Worm (Caenorhabditis elegans) whole organism, mixed stage, embryonic: ENCODE results near the gene sre-21.

Source experiments
- bed-3 ChIP-seq: fragments of 200-800 bp; sonication (Bioruptor generic); optimal IDR thresholded peaks from 3 replicates; lab custom pipeline; 2018; ENCODE audit warnings: mild to moderate bottlenecking, missing genetic modification characterization, moderate library complexity, missing compliant biosample characterization
- blmp-1 ChIP-seq: fragments of 150-350 bp; optimal IDR thresholded peaks from 2 replicates; lab custom pipeline; 2014; ENCODE audit warnings: missing biosample characterization, missing genetic modification characterization
- ceh-39 ChIP-seq: fragments of 150-350 bp; optimal IDR thresholded peaks from 2 replicates; lab custom pipeline; 2014; ENCODE audit warnings: missing biosample characterization, missing genetic modification characterization
- ceh-43 ChIP-seq: fragments of 200-800 bp; sonication (Bioruptor generic); optimal IDR thresholded peaks from 2 replicates; lab custom pipeline; 2018; ENCODE audit warnings: mild to moderate bottlenecking, missing genetic modification characterization, moderate library complexity, missing compliant biosample characterization
- cnd-1 ChIP-seq: fragments of 200-800 bp; sonication (Bioruptor generic); optimal IDR thresholded peaks from 2 replicates; lab custom pipeline; 2018; ENCODE audit warnings: mild to moderate bottlenecking, missing genetic modification characterization, missing compliant biosample characterization
- drap-1 ChIP-seq: fragments of 200-800 bp; sonication (Bioruptor generic); optimal IDR thresholded peaks from 3 replicates; lab custom pipeline; 2018; ENCODE audit warnings: mild to moderate bottlenecking, missing genetic modification characterization, missing compliant biosample characterization
- elt-3 ChIP-seq: fragments of 150-350 bp; optimal IDR thresholded peaks from 2 replicates; lab custom pipeline; 2014; ENCODE audit warnings: missing biosample characterization, missing genetic modification characterization
- flh-1 ChIP-seq: fragments of 200-800 bp; sonication (Bioruptor generic); optimal IDR thresholded peaks from 2 replicates; lab custom pipeline; 2018; ENCODE audit warnings: mild to moderate bottlenecking, missing genetic modification characterization, moderate library complexity, missing compliant biosample characterization
- ham-2 ChIP-seq: fragments of 200-800 bp; sonication (Bioruptor generic); optimal IDR thresholded peaks from 2 replicates; lab custom pipeline; 2018; ENCODE audit warnings: mild to moderate bottlenecking, missing genetic modification characterization, missing compliant biosample characterization
- hlh-1 ChIP-seq: fragments of 150-350 bp; optimal IDR thresholded peaks from 2 replicates; lab custom pipeline; 2014; ENCODE audit warnings: missing biosample characterization, missing genetic modification reagents, missing genetic modification characterization
- lin-13 ChIP-seq: fragments of 150-350 bp; optimal IDR thresholded peaks from 2 replicates; lab custom pipeline; 2014; ENCODE audit warnings: missing biosample characterization, missing genetic modification characterization
- lin-32 ChIP-seq: fragments of 200-800 bp; sonication (Bioruptor generic); optimal IDR thresholded peaks from 2 replicates; lab custom pipeline; 2018; ENCODE audit warnings: mild to moderate bottlenecking, missing genetic modification characterization, missing compliant biosample characterization
- lsy-2 ChIP-seq: fragments of 150-350 bp; optimal IDR thresholded peaks from 2 replicates; lab custom pipeline; 2014; ENCODE audit warnings: missing biosample characterization, missing genetic modification characterization
- mab-5 ChIP-seq: fragments of 150-350 bp; optimal IDR thresholded peaks from 2 replicates; lab custom pipeline; 2014; ENCODE audit warnings: missing biosample characterization, missing genetic modification characterization
- mep-1 ChIP-seq: fragments of 150-350 bp; optimal IDR thresholded peaks from 2 replicates; lab custom pipeline; 2017; ENCODE audit warnings: missing biosample characterization, missing genetic modification reagents, missing genetic modification characterization, inconsistent platforms
- mls-2 ChIP-seq: sonication (generic microtip); optimal IDR thresholded peaks from 2 replicates; lab custom pipeline; 2016; ENCODE audit warnings: mild to moderate bottlenecking, missing genetic modification characterization, moderate library complexity, missing compliant biosample characterization
- nhr-12 ChIP-seq: fragments of 150-350 bp; optimal IDR thresholded peaks from 2 replicates; lab custom pipeline; 2014; ENCODE audit warnings: missing biosample characterization, missing genetic modification characterization
- nhr-2 ChIP-seq: fragments of 150-350 bp; optimal IDR thresholded peaks from 2 replicates; lab custom pipeline; 2014; ENCODE audit warnings: missing biosample characterization, missing genetic modification characterization
- nhr-237 ChIP-seq: fragments of 150-350 bp; optimal IDR thresholded peaks from 2 replicates; lab custom pipeline; 2014; ENCODE audit warnings: missing biosample characterization, missing genetic modification characterization
- nhr-28 ChIP-seq: fragments of 150-350 bp; optimal IDR thresholded peaks from 2 replicates; lab custom pipeline; 2014; ENCODE audit warnings: missing biosample characterization, missing genetic modification characterization
- sem-2 ChIP-seq: fragments of 200-800 bp; sonication (Bioruptor generic); optimal IDR thresholded peaks from 2 replicates; lab custom pipeline; 2018; ENCODE audit warnings: mild to moderate bottlenecking, missing genetic modification characterization, missing compliant biosample characterization
- snpc-4 ChIP-seq: fragments of 150-350 bp; optimal IDR thresholded peaks from 2 replicates; lab custom pipeline; 2014; ENCODE audit warnings: missing biosample characterization, missing genetic modification characterization
- sptf-1 ChIP-seq: sonication (generic microtip); optimal IDR thresholded peaks from 2 replicates; lab custom pipeline; 2017; ENCODE audit warnings: mild to moderate bottlenecking, missing genetic modification characterization, moderate library complexity, missing compliant biosample characterization
- tbx-8 ChIP-seq: fragments of 200-800 bp; sonication (Bioruptor generic); optimal IDR thresholded peaks from 2 replicates; lab custom pipeline; 2018; ENCODE audit warnings: mild to moderate bottlenecking, missing genetic modification characterization, moderate library complexity, missing compliant biosample characterization
- unc-120 ChIP-seq: sonication (generic microtip); optimal IDR thresholded peaks from 2 replicates; lab custom pipeline; 2017; ENCODE audit warnings: missing genetic modification characterization, missing compliant biosample characterization; ENCODE audit not compliant: poor library complexity, severe bottlenecking
- unc-39 ChIP-seq: fragments of 150-350 bp; optimal IDR thresholded peaks from 2 replicates; lab custom pipeline; 2014; ENCODE audit warnings: missing biosample characterization, missing genetic modification characterization
- unc-62 ChIP-seq: fragments of 150-350 bp; optimal IDR thresholded peaks from 2 replicates; lab custom pipeline; 2014; ENCODE audit warnings: missing biosample characterization, missing genetic modification reagents, missing genetic modification characterization
- zip-8 ChIP-seq: fragments of 150-350 bp; optimal IDR thresholded peaks from 2 replicates; lab custom pipeline; 2014; ENCODE audit warnings: missing biosample characterization, missing genetic modification characterization
- ztf-11 ChIP-seq: fragments of 150-350 bp; optimal IDR thresholded peaks from 2 replicates; lab custom pipeline; 2014; ENCODE audit warnings: missing biosample characterization, missing genetic modification characterization

sre-21 gene

ce11 chrV:17773108-17773507 is at the start of gene sre-21:
Gene sre-21 (minus strand): TSS chrV:17773208.
- TF ChIP-seq drap-1 (GFP tag; lab: Kevin White, UChicago) (no peak), sem-2 (GFP tag; lab: Kevin White, UChicago) (no peak)

ce11 chrV:17821805-17822204 is 48.8 kb upstream of the sre-21 start, which contains the start of gene srh-300:
Gene srh-300 (plus strand): TSS chrV:17822105.
- TF ChIP-seq sem-2 (GFP tag; lab: Kevin White, UChicago) (no peak), lsy-2 (tag; lab: Kevin White, UChicago) (no peak), blmp-1 (tag; lab: Kevin White, UChicago) (no peak), elt-3 (tag; lab: Kevin White, UChicago) (no peak), mls-2 (tag; lab: Kevin White, UChicago) (no peak), lin-32 (GFP tag; lab: Kevin White, UChicago) (no peak), mab-5 (tag; lab: Kevin White, UChicago) (no peak), hlh-1 (tag; lab: Kevin White, UChicago) (no peak), nhr-237 (tag; lab: Kevin White, UChicago) (no peak), ceh-39 (tag; lab: Kevin White, UChicago) (no peak), ztf-11 (no peak), nhr-28 (tag; lab: Kevin White, UChicago) (no peak), lin-13 (tag; lab: Kevin White, UChicago) (no peak), zip-8 (tag; lab: Kevin White, UChicago) (no peak), unc-62 (GFP tag; lab: Kevin White, UChicago) (no peak)

ce11 chrV:17819704-17820103 is 46.7 kb upstream of the sre-21 start:
- TF ChIP-seq mab-5 (tag; lab: Kevin White, UChicago) (no peak), mep-1 (tag; lab: Kevin White, UChicago) (no peak), drap-1 (GFP tag; lab: Kevin White, UChicago) (no peak), ham-2 (GFP tag; lab: Kevin White, UChicago) (no peak), nhr-28 (tag; lab: Kevin White, UChicago) (no peak), bed-3 (GFP tag; lab: Kevin White, UChicago) (no peak), mls-2 (tag; lab: Kevin White, UChicago) (no peak), zip-8 (tag; lab: Kevin White, UChicago) (no peak), blmp-1 (tag; lab: Kevin White, UChicago) (no peak), sem-2 (GFP tag; lab: Kevin White, UChicago) (no peak), lsy-2 (tag; lab: Kevin White, UChicago) (no peak), ceh-39 (tag; lab: Kevin White, UChicago) (no peak), lin-13 (tag; lab: Kevin White, UChicago) (no peak), unc-62 (GFP tag; lab: Kevin White, UChicago) (no peak), snpc-4 (tag; lab: Kevin White, UChicago) (no peak), lin-32 (GFP tag; lab: Kevin White, UChicago) (no peak), tbx-8 (no peak), unc-39 (tag; lab: Kevin White, UChicago) (no peak), flh-1 (no peak)

- TF ChIP-seq cnd-1 = no peak
- no peak for TF ChIP-seq lsy-2 (tag; lab: Kevin White, UChicago)
- TF ChIP-seq nhr-237 (tag; lab: Kevin White, UChicago) = no peak
- no peak for TF ChIP-seq unc-62 (GFP tag; lab: Kevin White, UChicago)
- no peak for TF ChIP-seq blmp-1 (tag; lab: Kevin White, UChicago)
- no peak for TF ChIP-seq bed-3 (GFP tag; lab: Kevin White, UChicago)
- no peak for TF ChIP-seq unc-120 (tag; lab: Kevin White, UChicago)
- TF ChIP-seq ztf-11 = no peak
- no peak for TF ChIP-seq unc-39 (tag; lab: Kevin White, UChicago)
- no peak for TF ChIP-seq sptf-1
- no peak for TF ChIP-seq mab-5 (tag; lab: Kevin White, UChicago)
- TF ChIP-seq nhr-12 (tag; lab: Kevin White, UChicago) = no peak
- TF ChIP-seq snpc-4 (tag; lab: Kevin White, UChicago) = no peak
- no peak for TF ChIP-seq ceh-39 (tag; lab: Kevin White, UChicago)
- TF ChIP-seq nhr-2 (tag; lab: Kevin White, UChicago) = no peak
- no peak for TF ChIP-seq sem-2 (GFP tag; lab: Kevin White, UChicago)
Measured at ce11 chrV:17818567-17818966, 45.6 kb upstream of the sre-21 start, which contains the start of gene srh-298. Gene srh-298 (plus strand): TSS chrV:17818867.

- TF ChIP-seq unc-62 (GFP tag; lab: Kevin White, UChicago) = no peak
- TF ChIP-seq lsy-2 (tag; lab: Kevin White, UChicago) = no peak
- TF ChIP-seq zip-8 (tag; lab: Kevin White, UChicago) = no peak
- no peak for TF ChIP-seq nhr-2 (tag; lab: Kevin White, UChicago)
- TF ChIP-seq mab-5 (tag; lab: Kevin White, UChicago) = no peak
- no peak for TF ChIP-seq tbx-8
- TF ChIP-seq sem-2 (GFP tag; lab: Kevin White, UChicago) = no peak
- TF ChIP-seq unc-120 (tag; lab: Kevin White, UChicago) = no peak
- TF ChIP-seq mep-1 (tag; lab: Kevin White, UChicago) = no peak
- no peak for TF ChIP-seq ceh-43 (GFP tag; lab: Kevin White, UChicago)
- no peak for TF ChIP-seq lin-32 (GFP tag; lab: Kevin White, UChicago)
Measured at ce11 chrV:17812127-17812526, 39.1 kb upstream of the sre-21 start.
